Fruit fly (Drosophila melanogaster): ENCODE measurements around the gene CG9799.

CG9799 gene

DNA sequence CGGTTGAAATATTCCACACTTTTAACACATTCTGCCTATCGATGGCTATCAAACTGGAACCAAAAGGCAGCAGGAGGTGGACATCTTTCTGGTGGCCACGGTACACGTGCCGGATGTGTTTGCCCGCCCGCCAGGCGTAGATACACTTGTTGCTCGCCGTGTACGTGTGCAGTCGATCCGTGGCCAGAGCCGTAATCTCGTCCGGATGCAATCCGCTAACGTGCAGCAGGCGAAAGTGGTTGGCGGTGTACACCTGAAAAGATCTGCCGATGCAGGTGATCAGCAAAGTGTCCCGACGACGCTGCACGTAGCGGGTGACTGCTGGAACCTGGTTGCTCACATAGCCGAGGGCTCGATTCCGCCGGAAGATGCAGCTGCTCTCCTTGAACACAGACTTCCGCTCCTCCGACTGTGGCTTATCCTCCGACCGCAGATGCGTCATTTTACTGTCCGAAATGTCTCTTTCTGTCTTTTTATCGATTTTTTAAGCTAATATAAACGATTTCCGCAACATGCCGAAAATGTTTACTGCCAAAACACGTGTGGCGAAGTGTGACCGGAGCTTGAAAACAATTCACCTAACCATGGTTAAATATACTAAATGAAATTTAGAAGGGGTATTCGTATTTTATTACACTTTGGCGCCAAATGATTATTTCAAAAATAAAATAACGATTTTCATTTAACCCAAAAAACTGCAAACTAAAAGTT is at the start of gene CG9799:
Gene CG9799, minus strand, starts transcription at position 550 of the 711 bp plus-strand sequence.
- TF ChIP-seq CG17801 (GFP tag; optimal IDR thresholded peaks at IDR 0.05; ENCODE audit: partially characterized antibody): no peak

DNA sequence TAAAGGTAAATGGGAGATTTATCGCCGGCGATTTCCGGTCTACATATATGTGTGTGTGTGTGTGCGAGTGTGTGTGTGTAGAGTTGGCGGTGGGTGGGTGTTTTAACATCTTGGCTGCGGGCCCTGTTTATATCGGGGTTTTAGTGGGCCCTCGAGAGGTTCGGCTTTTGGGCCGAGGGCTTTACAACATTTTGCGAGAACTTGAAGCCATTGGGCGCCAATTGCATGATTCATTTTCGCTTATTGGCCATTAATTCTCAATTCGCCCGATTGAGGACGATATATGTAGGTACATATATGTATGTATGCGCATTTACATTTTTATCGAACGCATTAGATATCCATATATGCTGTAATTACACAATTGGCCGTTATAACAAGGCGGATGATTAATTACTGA is 47.3 kb upstream of the CG9799 start:
- no peak for TF ChIP-seq CG17801 (GFP tag; optimal IDR thresholded peaks at IDR 0.05; ENCODE audit: partially characterized antibody)

- TF ChIP-seq CG17801 (GFP tag; optimal IDR thresholded peaks at IDR 0.05; ENCODE audit: partially characterized antibody): no peak
Measured at dm6 chr3R:13434325-13435168, 46.0 kb upstream of the CG9799 start, which contains the start of gene yrt. yrt (minus strand) TSS chr3R:13434984.

dm6 chr3R:13433623-13434022 is 45.1 kb upstream of the CG9799 start:
- TF ChIP-seq CG17801 (GFP tag; optimal IDR thresholded peaks at IDR 0.05; ENCODE audit: partially characterized antibody): peak; percentile 95

DNA sequence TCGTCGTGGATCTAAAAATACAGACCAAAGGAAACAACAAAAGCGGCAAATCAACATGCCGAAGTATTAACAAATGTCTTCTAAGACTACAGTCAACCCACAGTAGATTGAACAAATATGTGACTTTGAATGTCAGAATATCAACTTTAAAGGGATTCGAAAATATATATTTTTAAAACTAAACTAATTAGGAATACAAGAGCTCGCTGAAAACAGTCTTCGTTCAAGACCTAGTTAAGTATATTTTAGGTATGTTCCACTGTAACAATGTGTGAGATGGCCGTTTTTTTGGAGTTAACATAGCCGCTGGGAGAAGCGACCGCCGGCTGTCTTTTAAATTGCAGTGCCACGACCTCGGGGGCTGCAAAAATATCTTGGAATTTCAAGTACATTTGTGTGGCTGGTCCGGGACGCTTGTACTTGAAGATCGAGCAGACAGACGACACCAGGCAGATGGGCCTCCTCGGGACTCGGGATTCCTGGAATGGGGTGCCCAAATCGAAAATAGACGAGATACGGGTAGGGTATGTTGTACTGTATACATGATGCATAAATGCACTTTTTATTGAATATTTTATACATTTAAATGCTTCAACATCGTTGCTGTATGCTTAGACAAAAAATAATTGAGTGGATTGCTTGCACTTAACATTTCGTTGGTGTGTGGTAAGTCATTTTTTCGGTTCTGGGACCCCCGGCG is 40.0 kb upstream of the CG9799 start:
- no peak for TF ChIP-seq CG17801 (GFP tag; optimal IDR thresholded peaks at IDR 0.05; ENCODE audit: partially characterized antibody)

DNA sequence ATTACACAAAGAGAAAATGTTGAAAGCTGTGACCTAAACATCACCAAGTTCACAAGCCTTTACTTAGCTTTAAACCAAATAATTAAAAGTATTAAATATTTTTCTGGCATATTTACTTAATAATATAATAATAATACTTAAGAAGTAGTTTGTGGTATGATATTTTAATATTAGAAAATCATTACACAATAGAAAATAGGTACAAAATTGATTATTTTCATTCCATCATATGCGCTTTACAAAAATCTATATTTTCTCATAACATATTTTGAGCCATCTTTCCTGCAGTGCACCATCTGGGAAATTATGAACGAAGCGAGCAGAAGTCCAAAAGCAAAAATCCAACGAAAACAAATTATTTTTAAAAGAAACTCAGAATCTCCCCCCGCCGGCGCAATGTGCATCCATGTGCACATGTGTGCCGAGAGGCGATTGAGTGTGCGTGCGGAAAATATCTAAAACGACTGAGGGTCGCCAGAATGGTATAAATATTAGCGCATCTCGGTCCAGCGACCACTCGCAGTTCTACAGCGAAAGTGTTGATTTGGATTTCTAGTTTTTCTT is 37.0 kb upstream of the CG9799 start, which contains the start of gene Act87E:
Gene Act87E, plus strand, starts transcription at position 514 of the 564 bp plus-strand sequence.
- no peak for TF ChIP-seq CG17801 (GFP tag; optimal IDR thresholded peaks at IDR 0.05; ENCODE audit: partially characterized antibody)

DNA sequence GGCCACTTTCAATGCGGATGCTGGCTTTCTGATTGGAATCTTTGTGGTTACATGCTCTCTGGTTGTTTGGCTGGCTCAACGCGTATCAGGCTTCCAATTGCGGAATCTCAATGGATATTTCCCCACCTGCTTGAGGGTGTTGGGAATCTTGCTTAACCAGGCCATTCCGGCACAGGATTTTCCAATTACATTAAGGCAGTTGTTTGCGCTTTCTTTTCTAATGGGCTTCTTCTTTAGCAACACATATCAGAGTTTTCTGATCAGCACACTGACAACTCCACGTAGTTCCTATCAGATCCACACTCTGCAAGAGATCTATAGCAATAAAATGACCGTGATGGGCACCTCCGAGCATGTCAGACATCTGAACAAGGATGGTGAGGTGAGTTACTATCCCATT is 33.7 kb upstream of the CG9799 start:
- TF ChIP-seq CG17801 (GFP tag; optimal IDR thresholded peaks at IDR 0.05; ENCODE audit: partially characterized antibody): no peak

DNA sequence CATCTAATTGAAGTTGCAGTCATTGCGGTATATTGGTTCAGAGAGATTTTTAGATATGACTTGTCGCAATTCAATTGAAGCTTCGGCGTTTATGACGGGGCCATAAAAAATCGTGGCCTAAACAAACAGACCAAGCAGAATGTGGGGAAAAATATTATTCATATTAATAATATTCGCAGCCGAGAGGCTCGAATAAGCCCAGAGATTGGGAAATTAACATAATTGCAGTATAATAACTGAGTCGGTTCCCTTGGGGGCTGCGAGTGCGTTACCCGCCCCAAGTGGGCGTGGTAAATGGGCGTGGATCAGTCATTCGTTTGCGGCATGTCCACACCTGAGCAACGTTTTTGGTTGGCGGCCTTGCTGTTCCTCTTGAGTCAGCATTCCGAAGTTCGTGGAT is 31.5 kb upstream of the CG9799 start, which contains the start of gene Ir87a:
Gene Ir87a, plus strand, starts transcription at position 301 of the 400 bp plus-strand sequence.
- TF ChIP-seq CG17801 (GFP tag; optimal IDR thresholded peaks at IDR 0.05; ENCODE audit: partially characterized antibody): no peak

dm6 chr3R:13417067-13417595 is 28.6 kb upstream of the CG9799 start:
- no peak for TF ChIP-seq CG17801 (GFP tag; optimal IDR thresholded peaks at IDR 0.05; ENCODE audit: partially characterized antibody)

DNA sequence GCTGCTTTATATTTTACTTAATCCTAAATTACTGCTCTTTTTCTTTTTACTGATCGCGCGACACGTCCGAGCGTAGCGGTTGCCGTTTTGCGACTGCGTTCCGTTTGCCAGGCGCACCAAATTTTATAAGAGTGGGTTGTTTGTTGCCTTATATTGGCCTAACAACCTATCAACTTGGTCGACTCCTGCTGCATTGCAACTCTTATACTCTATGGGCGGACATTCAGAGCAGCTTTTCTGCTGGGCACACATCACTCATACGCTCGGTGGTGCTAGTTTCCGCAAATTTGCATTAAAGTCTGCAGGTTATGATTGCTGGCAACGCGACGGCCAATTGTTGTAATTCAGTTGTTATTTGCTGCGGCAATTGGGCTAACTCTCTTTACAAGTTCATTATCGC is 26.7 kb upstream of the CG9799 start, which contains the start of gene yellow-e:
Gene yellow-e, minus strand, starts transcription at position 101 of the 400 bp plus-strand sequence.
- TF ChIP-seq CG17801 (GFP tag; optimal IDR thresholded peaks at IDR 0.05; ENCODE audit: partially characterized antibody): no peak

DNA sequence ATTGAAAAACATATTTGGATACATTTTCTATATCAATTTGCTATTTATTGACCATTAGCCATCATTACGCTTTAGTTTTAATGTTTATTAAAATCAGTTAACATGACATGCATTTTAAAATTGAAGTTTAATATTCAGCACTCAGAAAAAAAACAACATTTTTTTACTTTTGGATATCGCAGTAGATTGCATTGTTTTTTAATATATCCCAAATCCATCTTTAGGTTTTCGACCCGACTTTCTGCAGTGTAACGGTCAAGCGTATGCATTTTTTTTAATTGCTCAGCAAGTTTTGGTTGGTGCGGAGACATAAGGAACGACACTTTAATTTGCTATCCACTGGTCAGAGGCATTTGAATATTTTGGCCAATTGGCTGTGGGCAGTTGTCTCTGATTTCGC is 24.2 kb upstream of the CG9799 start:
- no peak for TF ChIP-seq CG17801 (GFP tag; optimal IDR thresholded peaks at IDR 0.05; ENCODE audit: partially characterized antibody)

- TF ChIP-seq CG17801 (GFP tag; optimal IDR thresholded peaks at IDR 0.05; ENCODE audit: partially characterized antibody): no peak
Measured at dm6 chr3R:13406898-13407297, 18.4 kb upstream of the CG9799 start, which contains the start of gene yellow-e2. yellow-e2 (minus strand) TSS chr3R:13406998.

DNA sequence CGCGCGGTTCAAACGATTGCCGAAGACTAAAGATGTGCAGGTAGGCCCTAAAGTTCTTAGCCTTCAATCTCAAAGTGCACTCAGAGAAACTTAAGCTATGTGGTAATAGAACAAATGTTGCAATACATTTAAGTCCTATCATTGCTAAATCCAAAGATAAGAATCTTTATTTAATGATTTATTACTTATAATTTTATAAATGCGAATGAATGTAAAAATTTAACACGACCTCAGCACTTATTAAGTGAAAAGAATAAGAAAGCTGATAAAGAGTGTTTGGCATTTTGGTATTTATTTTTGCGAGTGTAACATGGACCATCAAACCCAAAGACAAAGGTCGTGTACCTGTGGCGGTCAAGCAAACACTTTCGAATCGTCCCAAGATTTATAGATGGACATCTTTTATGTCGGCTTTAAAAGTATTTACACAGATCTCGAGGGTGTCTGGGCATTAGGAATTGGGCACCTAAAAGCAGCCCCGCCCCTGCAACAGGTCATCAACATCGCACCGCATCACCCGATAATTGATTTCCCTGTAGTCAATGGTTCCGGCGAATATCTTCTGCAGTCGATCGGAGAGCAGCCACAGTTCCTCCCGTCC is 16.4 kb upstream of the CG9799 start, which contains the start of gene yellow-e3:
Gene yellow-e3, minus strand, starts transcription at position 30 of the 601 bp plus-strand sequence.
- TF ChIP-seq CG17801 (GFP tag; optimal IDR thresholded peaks at IDR 0.05; ENCODE audit: partially characterized antibody): no peak

- TF ChIP-seq CG17801 (GFP tag; optimal IDR thresholded peaks at IDR 0.05; ENCODE audit: partially characterized antibody): no peak
Measured at dm6 chr3R:13403032-13403459, 14.5 kb upstream of the CG9799 start, which contains the start of gene Dpm3. Dpm3 (minus strand) TSS chr3R:13403051.

Data from ovary, adult (tissue).